Worm (Caenorhabditis elegans) whole organism, young adult: ENCODE measurements around the gene lsm-1.

Source experiments
- F37B4.10 ChIP-seq: fragments of 200-800 bp; sonication (Bioruptor generic); IDR thresholded peaks from 2 replicates; pipeline ENCODE4 v1.3.6; 2022; ENCODE audit warnings: missing genetic modification characterization, missing compliant biosample characterization
- ZK185.1 ChIP-seq: sonication (generic microtip); optimal IDR thresholded peaks from 2 replicates; lab custom pipeline; 2016; ENCODE audit warnings: mild to moderate bottlenecking, missing genetic modification characterization, missing compliant biosample characterization; ENCODE audit not compliant: poor library complexity, severe bottlenecking
- ama-1 ChIP-seq, 3 experiments: fragments of 150-350 bp in 1 of 3; sonication (generic microtip) in 2 of 3; optimal IDR thresholded peaks; 2 replicates each; lab custom pipeline; 2014 to 2018; ENCODE audit warnings: missing biosample characterization in 2 of 3, missing genetic modification characterization in 2 of 3, missing genetic modification reagents in 2 of 3
- athp-1 ChIP-seq: sonication (generic microtip); optimal IDR thresholded peaks from 2 replicates; lab custom pipeline; 2017; ENCODE audit warnings: mild to moderate bottlenecking, missing genetic modification characterization, missing compliant biosample characterization
- attf-5 ChIP-seq: fragments of 200-800 bp; sonication (Bioruptor generic); optimal IDR thresholded peaks from 2 replicates; lab custom pipeline; 2018; ENCODE audit warnings: mild to moderate bottlenecking, missing genetic modification characterization, missing compliant biosample characterization
- nhr-120 ChIP-seq: fragments of 200-800 bp; sonication (Bioruptor generic); IDR thresholded peaks from 2 replicates; pipeline ENCODE4 v1.3.6; 2022; ENCODE audit warnings: missing genetic modification characterization, missing compliant biosample characterization
- unc-62 ChIP-seq: fragments of 150-350 bp; optimal IDR thresholded peaks from 2 replicates; lab custom pipeline; 2014; ENCODE audit warnings: missing biosample characterization, missing genetic modification reagents, missing genetic modification characterization
- ztf-22 ChIP-seq: fragments of 200-800 bp; sonication (Bioruptor generic); optimal IDR thresholded peaks from 2 replicates; lab custom pipeline; 2018; ENCODE audit warnings: mild to moderate bottlenecking, missing genetic modification characterization, moderate library complexity, missing compliant biosample characterization
- ztf-3 ChIP-seq: fragments of 200-800 bp; sonication (Bioruptor generic); optimal IDR thresholded peaks from 2 replicates; lab custom pipeline; 2018; ENCODE audit warnings: mild to moderate bottlenecking, missing genetic modification characterization, missing compliant biosample characterization
- ztf-6 ChIP-seq: fragments of 200-800 bp; sonication (Bioruptor generic); IDR thresholded peaks from 2 replicates; pipeline ENCODE4 v1.3.6; 2022; ENCODE audit warnings: missing genetic modification reagents, missing genetic modification characterization, missing compliant biosample characterization

DNA sequence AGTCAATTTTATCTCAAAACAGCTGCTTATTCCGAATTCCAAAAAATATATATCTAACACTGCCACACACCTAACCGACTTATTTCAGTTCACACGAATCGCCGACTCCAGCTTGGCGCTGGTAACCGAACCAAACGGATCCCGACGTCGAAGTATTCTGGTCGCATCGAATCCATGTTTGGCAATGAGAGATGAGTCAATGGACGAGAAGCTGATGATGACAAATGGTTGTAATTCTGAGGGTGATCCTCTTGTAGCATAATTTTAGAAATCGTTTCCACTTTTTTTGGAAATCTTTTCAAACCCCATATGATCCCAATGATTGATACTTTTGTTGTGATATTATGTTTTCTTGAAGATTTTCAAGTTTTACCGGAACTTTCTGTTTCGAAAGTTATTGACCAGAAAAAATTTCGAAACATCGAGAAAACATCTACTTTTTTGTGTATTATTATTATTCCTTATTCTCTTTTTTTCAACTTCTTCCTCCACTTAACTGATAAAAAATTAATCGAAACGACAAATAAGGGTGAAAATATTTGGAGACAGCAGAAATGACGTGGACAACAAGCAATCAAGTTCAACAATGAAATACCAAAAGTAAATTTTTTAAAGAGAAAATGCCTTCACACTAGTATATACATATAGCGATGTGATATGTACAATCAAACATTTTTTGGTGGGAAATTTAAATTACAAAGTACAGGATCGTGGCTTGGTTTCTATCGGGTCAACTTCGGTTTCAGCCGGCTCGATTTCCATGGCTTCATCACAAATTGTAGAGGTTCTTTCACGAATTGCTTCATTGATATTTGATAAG lies 23.3 kb downstream of the lsm-1 start:
- TF ChIP-seq ama-1 (optimal IDR thresholded peaks at IDR 0.05; lab: Kevin White, UChicago) (peak; percentile 31), ama-1 (GFP tag; optimal IDR thresholded peaks at IDR 0.05; lab: Kevin White, UChicago) (no peak), athp-1 (tag; lab: Kevin White, UChicago) (no peak), ztf-22 (GFP tag; lab: Kevin White, UChicago) (peak; percentile 73), ZK185.1 (tag; lab: Kevin White, UChicago) (peak; percentile 10), unc-62 (GFP tag; lab: Kevin White, UChicago) (no peak), attf-5 (GFP tag; lab: Kevin White, UChicago) (peak; percentile 8), F37B4.10 (GFP tag; lab: Robert Waterston, UW) (no peak), nhr-120 (GFP tag; lab: Robert Waterston, UW) (no peak), ztf-6 (no peak), ztf-3 (GFP tag; lab: Kevin White, UChicago) (no peak)
